Fruit fly (Drosophila melanogaster) whole organism, embryonic: Measurements from ENCODE around the gene CG3662.

ENCODE experiments used
- ATbp ChIP-seq: fragments of 200-800 bp; sonication (Bioruptor generic); optimal IDR thresholded peaks from 2 replicates; lab custom pipeline; 2017; ENCODE audit warnings: missing biosample characterization, mild to moderate bottlenecking, missing genetic modification characterization, missing genetic modification reagents
- B-H2 ChIP-seq: fragments of 200-800 bp; sonication (Bioruptor generic); optimal IDR thresholded peaks from 2 replicates; lab custom pipeline; 2018; ENCODE audit warnings: missing biosample characterization, mild to moderate bottlenecking, missing genetic modification characterization
- BtbVII ChIP-seq: fragments of 200-800 bp; sonication (Bioruptor generic); optimal IDR thresholded peaks from 3 replicates; lab custom pipeline; 2017; ENCODE audit warnings: missing biosample characterization, mild to moderate bottlenecking, missing genetic modification characterization
- CG10147 ChIP-seq: fragments of 200-800 bp; sonication (Bioruptor generic); optimal IDR thresholded peaks from 2 replicates; lab custom pipeline; 2019; ENCODE audit warnings: missing biosample characterization, mild to moderate bottlenecking, missing genetic modification characterization, moderate library complexity
- CG10654 ChIP-seq: fragments of 200-800 bp; sonication (Bioruptor generic); optimal IDR thresholded peaks from 2 replicates; lab custom pipeline; 2016; ENCODE audit warnings: missing biosample characterization, missing genetic modification characterization
- CG11504 ChIP-seq: fragments of 200-800 bp; sonication (Bioruptor generic); optimal IDR thresholded peaks from 3 replicates; lab custom pipeline; 2019; ENCODE audit warnings: missing biosample characterization, mild to moderate bottlenecking, missing genetic modification characterization, moderate library complexity
- CG12391 ChIP-seq: fragments of 200-800 bp; sonication (Bioruptor generic); optimal IDR thresholded peaks from 3 replicates; lab custom pipeline; 2018; ENCODE audit warnings: missing biosample characterization, mild to moderate bottlenecking, missing genetic modification characterization, moderate library complexity
- CG13287 ChIP-seq: fragments of 200-800 bp; sonication (Bioruptor generic); IDR thresholded peaks from 2 replicates; pipeline ENCODE4 v1.3.6; 2022; ENCODE audit warnings: missing biosample characterization, missing genetic modification characterization; ENCODE audit not compliant: partially characterized antibody
- CG13424 ChIP-seq: fragments of 200-800 bp; sonication (Bioruptor generic); optimal IDR thresholded peaks from 2 replicates; lab custom pipeline; 2019; ENCODE audit warnings: missing biosample characterization, mild to moderate bottlenecking, missing genetic modification characterization, moderate library complexity
- CG13624 ChIP-seq: fragments of 200-800 bp; sonication (Bioruptor generic); optimal IDR thresholded peaks from 2 replicates; lab custom pipeline; 2016; ENCODE audit warnings: missing biosample characterization, missing genetic modification characterization
- CG14014 ChIP-seq: fragments of 200-800 bp; sonication (Bioruptor generic); IDR thresholded peaks from 2 replicates; pipeline ENCODE4 v1.3.6; 2022; ENCODE audit warnings: missing biosample characterization, missing genetic modification characterization
- CG14441 ChIP-seq: fragments of 200-800 bp; sonication (Bioruptor generic); IDR thresholded peaks from 2 replicates; pipeline ENCODE4 v1.3.6; 2022; ENCODE audit warnings: missing biosample characterization, missing genetic modification characterization
- CG14860 ChIP-seq: fragments of 200-800 bp; sonication (Bioruptor generic); IDR thresholded peaks from 3 replicates; pipeline ENCODE4 v1.3.6; 2022; ENCODE audit warnings: missing biosample characterization, missing genetic modification characterization; ENCODE audit not compliant: partially characterized antibody
- CG15011 ChIP-seq: fragments of 200-800 bp; sonication (Bioruptor generic); optimal IDR thresholded peaks from 3 replicates; lab custom pipeline; 2018; ENCODE audit warnings: missing biosample characterization, mild to moderate bottlenecking, missing genetic modification characterization
- CG15601 ChIP-seq: fragments of 200-800 bp; sonication (Bioruptor generic); optimal IDR thresholded peaks from 3 replicates; lab custom pipeline; 2019; ENCODE audit warnings: missing biosample characterization, mild to moderate bottlenecking, missing genetic modification characterization, moderate library complexity
- CG3847 ChIP-seq: fragments of 200-800 bp; sonication (Bioruptor generic); IDR thresholded peaks from 2 replicates; pipeline ENCODE4 v1.3.6; 2022; ENCODE audit warnings: missing biosample characterization, missing genetic modification characterization
- CG7271 ChIP-seq: fragments of 200-800 bp; sonication (Bioruptor generic); optimal IDR thresholded peaks from 2 replicates; lab custom pipeline; 2018; ENCODE audit warnings: missing biosample characterization, mild to moderate bottlenecking, missing genetic modification characterization, moderate library complexity
- CG7987 ChIP-seq: fragments of 200-800 bp; sonication (Bioruptor generic); optimal IDR thresholded peaks from 2 replicates; lab custom pipeline; 2018; ENCODE audit warnings: missing biosample characterization, mild to moderate bottlenecking, missing genetic modification characterization, moderate library complexity
- CG8388 ChIP-seq: fragments of 200-800 bp; sonication (Bioruptor generic); optimal IDR thresholded peaks from 2 replicates; lab custom pipeline; 2019; ENCODE audit warnings: missing biosample characterization, mild to moderate bottlenecking, missing genetic modification characterization, moderate library complexity
- CG8944 ChIP-seq: fragments of 200-800 bp; sonication (Bioruptor generic); optimal IDR thresholded peaks from 3 replicates; lab custom pipeline; 2016; ENCODE audit warnings: missing biosample characterization, missing genetic modification characterization
- Fer2 ChIP-seq: fragments of 200-800 bp; sonication (Bioruptor generic); optimal IDR thresholded peaks from 2 replicates; lab custom pipeline; 2018; ENCODE audit warnings: missing biosample characterization, mild to moderate bottlenecking, missing genetic modification characterization, moderate library complexity
- HLH3B ChIP-seq: fragments of 200-800 bp; sonication (Bioruptor generic); IDR thresholded peaks from 2 replicates; pipeline ENCODE4 v1.3.6; 2022; ENCODE audit warnings: missing biosample characterization, missing genetic modification characterization
- HLH54F ChIP-seq: fragments of 200-800 bp; sonication (Bioruptor generic); optimal IDR thresholded peaks from 3 replicates; lab custom pipeline; 2016; ENCODE audit warnings: missing biosample characterization, missing genetic modification characterization
- Lhr ChIP-seq: fragments of 200-800 bp; sonication (Bioruptor generic); optimal IDR thresholded peaks from 3 replicates; lab custom pipeline; 2017; ENCODE audit warnings: mild to moderate bottlenecking, missing biosample characterization, missing genetic modification reagents, missing genetic modification characterization
- NC2β ChIP-seq: fragments of 200-800 bp; sonication (Bioruptor generic); optimal IDR thresholded peaks from 2 replicates; lab custom pipeline; 2016; ENCODE audit warnings: missing biosample characterization, missing genetic modification characterization
- PHDP ChIP-seq: fragments of 200-800 bp; sonication (Bioruptor generic); optimal IDR thresholded peaks from 3 replicates; lab custom pipeline; 2018; ENCODE audit warnings: missing biosample characterization, mild to moderate bottlenecking, missing genetic modification characterization, moderate library complexity
- Six4 ChIP-seq: fragments of 200-800 bp; sonication (Bioruptor generic); optimal IDR thresholded peaks from 2 replicates; lab custom pipeline; 2016; ENCODE audit warnings: missing biosample characterization, missing genetic modification characterization
- Sox102F ChIP-seq: fragments of 200-800 bp; sonication (Bioruptor generic); optimal IDR thresholded peaks from 2 replicates; lab custom pipeline; 2018; ENCODE audit warnings: missing biosample characterization, mild to moderate bottlenecking, missing genetic modification characterization, moderate library complexity
- Spps ChIP-seq: fragments of 200-800 bp; sonication (Bioruptor generic); optimal IDR thresholded peaks from 2 replicates; lab custom pipeline; 2018; ENCODE audit warnings: missing biosample characterization, mild to moderate bottlenecking, missing genetic modification characterization
- abd-A ChIP-seq: fragments of 200-800 bp; sonication (Bioruptor generic); optimal IDR thresholded peaks from 3 replicates; lab custom pipeline; 2019; ENCODE audit warnings: missing biosample characterization, mild to moderate bottlenecking, missing genetic modification characterization, moderate library complexity
- bsh ChIP-seq, 2 experiments: fragments of 200-800 bp; sonication (Bioruptor generic); optimal IDR thresholded peaks; 2 replicates each; lab custom pipeline; 2017 to 2018; ENCODE audit warnings: mild to moderate bottlenecking in 2 of 2, missing biosample characterization in 2 of 2, missing genetic modification characterization in 2 of 2, moderate library complexity in 1 of 2
- croc ChIP-seq: fragments of 200-800 bp; sonication (Bioruptor generic); conservative IDR thresholded peaks from 3 replicates; pipeline ENCODE4 v1.3.6; 2022; ENCODE audit warnings: missing biosample characterization, missing genetic modification characterization
- crol ChIP-seq: fragments of 200-800 bp; sonication (Bioruptor generic); IDR thresholded peaks from 2 replicates; pipeline ENCODE4 v1.3.6; 2022; ENCODE audit warnings: missing biosample characterization, missing genetic modification characterization
- fru ChIP-seq: fragments of >200 bp; optimal IDR thresholded peaks from 2 replicates; lab custom pipeline; 2017
- gsb-n ChIP-seq: fragments of 200-800 bp; sonication (Bioruptor generic); optimal IDR thresholded peaks from 3 replicates; lab custom pipeline; 2018; ENCODE audit warnings: missing biosample characterization, mild to moderate bottlenecking, missing genetic modification characterization
- knrl ChIP-seq: fragments of 200-800 bp; sonication (Bioruptor generic); IDR thresholded peaks from 3 replicates; pipeline ENCODE4 v1.3.6; 2022; ENCODE audit warnings: missing biosample characterization, missing genetic modification characterization; ENCODE audit not compliant: partially characterized antibody
- lbe ChIP-seq: fragments of 200-800 bp; sonication (Bioruptor generic); optimal IDR thresholded peaks from 2 replicates; lab custom pipeline; 2016; ENCODE audit warnings: missing biosample characterization, mild to moderate bottlenecking, missing genetic modification characterization
- maf-S ChIP-seq: fragments of 200-800 bp; sonication (Bioruptor generic); optimal IDR thresholded peaks from 2 replicates; lab custom pipeline; 2016; ENCODE audit warnings: missing biosample characterization, missing genetic modification characterization
- mam ChIP-seq: fragments of 200-800 bp; sonication (Bioruptor generic); optimal IDR thresholded peaks from 3 replicates; lab custom pipeline; 2016; ENCODE audit warnings: missing biosample characterization, missing genetic modification characterization
- mld ChIP-seq: fragments of 200-800 bp; sonication (Bioruptor generic); IDR thresholded peaks from 3 replicates; pipeline ENCODE4 v1.3.6; 2022; ENCODE audit warnings: missing biosample characterization, missing genetic modification characterization; ENCODE audit not compliant: partially characterized antibody
- pum ChIP-seq: fragments of 200-800 bp; sonication (Bioruptor generic); optimal IDR thresholded peaks from 2 replicates; lab custom pipeline; 2016; ENCODE audit warnings: missing biosample characterization, missing genetic modification characterization
- slbo ChIP-seq: fragments of 200-800 bp; sonication (Bioruptor generic); IDR thresholded peaks from 2 replicates; pipeline ENCODE4 v1.3.6; 2022; ENCODE audit warnings: missing biosample characterization, missing genetic modification characterization
- sob ChIP-seq: fragments of 200-800 bp; sonication (Bioruptor generic); IDR thresholded peaks from 2 replicates; pipeline ENCODE4 v1.3.6; 2022; ENCODE audit warnings: missing biosample characterization, missing genetic modification characterization
- tgo ChIP-seq: fragments of 200-800 bp; sonication (Bioruptor generic); IDR thresholded peaks from 3 replicates; pipeline ENCODE4 v1.3.6; 2022; ENCODE audit warnings: missing biosample characterization, missing genetic modification characterization
- tna ChIP-seq: fragments of 200-800 bp; sonication (Bioruptor generic); IDR thresholded peaks from 2 replicates; pipeline ENCODE4 v1.3.6; 2022; ENCODE audit warnings: missing biosample characterization, missing genetic modification characterization; ENCODE audit not compliant: partially characterized antibody
- vnd ChIP-seq: fragments of 200-800 bp; sonication (Bioruptor generic); IDR thresholded peaks from 3 replicates; pipeline ENCODE4 v1.3.6; 2022; ENCODE audit warnings: missing biosample characterization, missing genetic modification characterization; ENCODE audit not compliant: partially characterized antibody
- z ChIP-seq: fragments of 200-800 bp; sonication (Bioruptor generic); IDR thresholded peaks from 3 replicates; pipeline ENCODE4 v1.3.6; 2022; ENCODE audit warnings: missing biosample characterization, missing genetic modification characterization
- zfh2 ChIP-seq: fragments of 200-800 bp; sonication (Bioruptor generic); optimal IDR thresholded peaks from 2 replicates; lab custom pipeline; 2016; ENCODE audit warnings: missing biosample characterization, missing genetic modification characterization

Gene CG3662

DNA sequence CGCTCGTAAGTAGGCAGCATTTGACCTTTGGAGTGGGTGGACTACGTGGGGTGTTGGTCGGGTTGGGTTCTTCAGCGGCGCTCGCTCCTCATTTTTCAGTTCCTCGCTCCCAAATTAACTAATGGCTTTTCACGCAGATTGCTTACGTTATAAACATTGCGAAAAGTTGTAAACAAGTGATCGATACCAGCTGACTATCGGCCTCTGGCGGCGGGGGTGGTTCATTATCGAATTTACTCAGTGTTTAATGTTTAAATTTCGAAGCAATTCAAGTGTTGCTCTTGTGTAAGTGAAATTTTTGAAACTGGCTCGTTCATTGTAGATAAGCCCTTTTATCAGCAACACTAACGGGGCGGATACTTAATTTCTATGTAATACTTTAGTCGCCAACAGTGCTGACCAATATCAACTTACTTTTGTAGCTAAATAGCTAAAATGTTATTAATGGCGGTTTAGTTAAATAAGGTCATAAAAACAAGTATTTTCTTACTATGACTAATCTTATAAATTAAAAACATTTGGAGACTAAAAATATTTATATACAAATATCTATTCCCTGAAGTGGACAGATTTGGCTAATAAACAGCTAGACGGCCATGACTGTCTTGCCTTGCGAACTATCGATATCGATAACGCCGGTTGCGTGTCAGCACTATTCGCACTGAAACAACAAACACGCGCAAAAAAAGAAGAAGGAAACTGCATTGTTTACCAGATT is 1.6 kb upstream of the CG3662 start, which contains the start of the genes PGAP2 and Clp (continued):
- TF ChIP-seq B-H2 (GFP tag; lab: Kevin White, UChicago) = peak; percentile 23
- TF ChIP-seq tgo (GFP tag; lab: Robert Waterston, UW) = peak; percentile 80
- no peak for TF ChIP-seq crol (GFP tag; lab: Robert Waterston, UW)
- peak; percentile 58 for TF ChIP-seq HLH3B (GFP tag; lab: Robert Waterston, UW)
- peak; percentile 85 for TF ChIP-seq CG8388
- TF ChIP-seq knrl (GFP tag; lab: Robert Waterston, UW) = peak; percentile 52; the same call in 2 of the 3 replicates
- TF ChIP-seq ATbp (GFP tag; lab: Kevin White, UChicago) = peak; percentile 6
- TF ChIP-seq CG14014 = no peak; the same call in none of the 2 replicates
- TF ChIP-seq HLH54F (GFP tag; lab: Kevin White, UChicago) = peak; percentile 50
- TF ChIP-seq tna (GFP tag; lab: Robert Waterston, UW) = peak; percentile 7; the same call in 1 of the 2 replicates
- TF ChIP-seq CG15011 (GFP tag; lab: Kevin White, UChicago) = peak; percentile 47
- TF ChIP-seq BtbVII (GFP tag; lab: Kevin White, UChicago) = no peak
- peak; percentile 80 for TF ChIP-seq CG11504 (tag; lab: Kevin White, UChicago)
- TF ChIP-seq CG13624 = peak; percentile 20
- peak; percentile 62 for TF ChIP-seq CG10654 (GFP tag; lab: Kevin White, UChicago)
- TF ChIP-seq z (GFP tag; lab: Robert Waterston, UW) = no peak
- TF ChIP-seq CG12391 (tag; lab: Kevin White, UChicago) = peak; percentile 89
- TF ChIP-seq CG7271 = peak; percentile 5
- peak; percentile 70; the same call in 1 of the 2 replicates for TF ChIP-seq CG13287 (GFP tag; lab: Robert Waterston, UW)
- TF ChIP-seq PHDP (tag; lab: Kevin White, UChicago) = peak; percentile 67
- no peak for TF ChIP-seq fru (lab: Kevin White, UChicago)
- TF ChIP-seq sob = peak; percentile 77
- TF ChIP-seq mld (GFP tag; lab: Robert Waterston, UW) = no peak
- peak; percentile 52 for TF ChIP-seq Lhr (GFP tag; lab: Kevin White, UChicago)
- peak; percentile 12 for TF ChIP-seq CG8944 (GFP tag; lab: Kevin White, UChicago)
- TF ChIP-seq mam = peak; percentile 64
- TF ChIP-seq bsh (GFP tag; optimal IDR thresholded peaks at IDR 0.05; lab: Kevin White, UChicago) = peak in 1 of 2 experiments; percentile 72
- TF ChIP-seq abd-A (tag; lab: Kevin White, UChicago) = no peak
- no peak for TF ChIP-seq NC2β (GFP tag; lab: Kevin White, UChicago)
- TF ChIP-seq croc = peak; percentile 71
- peak; percentile 56 for TF ChIP-seq zfh2 (GFP tag; lab: Kevin White, UChicago)
- TF ChIP-seq CG3847 = peak; percentile 79
- TF ChIP-seq pum (GFP tag; lab: Kevin White, UChicago) = peak; percentile 63
- no peak for TF ChIP-seq gsb-n (tag; lab: Kevin White, UChicago)
- TF ChIP-seq maf-S (GFP tag; lab: Kevin White, UChicago) = peak; percentile 3
- TF ChIP-seq Six4 (GFP tag; lab: Kevin White, UChicago) = peak; percentile 47
- TF ChIP-seq CG10147 (GFP tag; lab: Kevin White, UChicago) = peak; percentile 38
- peak; percentile 65; the same call in 2 of the 3 replicates for TF ChIP-seq CG14860 (GFP tag; lab: Robert Waterston, UW)
- peak; percentile 76 for TF ChIP-seq Sox102F (GFP tag; lab: Kevin White, UChicago)
- peak; percentile 41 for TF ChIP-seq lbe
- peak; percentile 62 for TF ChIP-seq CG15601 (tag; lab: Kevin White, UChicago)
- peak; percentile 89 for TF ChIP-seq slbo (GFP tag; lab: Robert Waterston, UW)
- TF ChIP-seq CG13424 (tag; lab: Kevin White, UChicago) = peak; percentile 79
- TF ChIP-seq CG7987 (GFP tag; lab: Kevin White, UChicago) = peak; percentile 23
- peak; percentile 26 for TF ChIP-seq Fer2 (tag; lab: Kevin White, UChicago)
- TF ChIP-seq Spps = peak; percentile 57
- peak; percentile 76 for TF ChIP-seq CG14441 (GFP tag; lab: Robert Waterston, UW)
- peak; percentile 48; the same call in 1 of the 3 replicates for TF ChIP-seq vnd (GFP tag; lab: Robert Waterston, UW)
